Worm (Caenorhabditis elegans): ENCODE results near the gene msp-65.

The msp-65 gene

ce11 chrIV:5333484-5333883 is 17.2 kb downstream of the msp-65 start:
- TF ChIP-seq ceh-24 (tag; optimal IDR thresholded peaks at IDR 0.05): no peak
- TF ChIP-seq nhr-232 (tag; optimal IDR thresholded peaks at IDR 0.05): no peak
- peak; percentile 4 for TF ChIP-seq elt-2 (tag; optimal IDR thresholded peaks at IDR 0.05)

DNA sequence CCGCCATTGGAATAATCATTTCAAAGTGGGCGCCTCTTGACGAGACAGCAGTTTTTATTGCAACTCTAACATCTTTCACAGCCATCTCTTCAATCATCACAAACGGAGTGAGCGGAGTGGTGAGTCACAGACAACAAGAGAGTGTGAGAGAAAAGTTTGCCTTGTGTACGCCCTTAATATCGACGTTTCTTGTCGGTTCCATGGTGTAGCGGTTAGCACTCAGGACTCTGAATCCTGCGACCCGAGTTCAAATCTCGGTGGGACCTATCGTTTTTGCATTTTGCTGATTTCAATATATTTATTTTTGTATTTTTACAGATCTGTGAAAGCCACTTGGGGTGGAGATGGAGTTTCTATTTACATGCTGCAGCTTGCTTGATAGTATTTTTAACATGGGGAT is 18.2 kb downstream of the msp-65 start:
- TF ChIP-seq elt-2 (tag; optimal IDR thresholded peaks at IDR 0.05) (peak; percentile 72), K02D7.2 (tag; optimal IDR thresholded peaks at IDR 0.05) (peak; percentile 17), K09A11.1 (tag; optimal IDR thresholded peaks at IDR 0.05; ENCODE audit: insufficient read depth) (peak; percentile 50), ztf-16 (tag; optimal IDR thresholded peaks at IDR 0.05) (peak; percentile 49), C08G9.2 (tag; optimal IDR thresholded peaks at IDR 0.05) (peak; percentile 43), fax-1 (tag; optimal IDR thresholded peaks at IDR 0.05) (peak; percentile 60), ceh-14 (tag; optimal IDR thresholded peaks at IDR 0.05) (peak; percentile 57), hlh-15 (tag; optimal IDR thresholded peaks at IDR 0.05) (no peak), nfya-1 (tag; optimal IDR thresholded peaks at IDR 0.05) (peak; percentile 20), hlh-13 (GFP tag; optimal IDR thresholded peaks at IDR 0.05) (peak; percentile 68), ceh-18 (tag; optimal IDR thresholded peaks at IDR 0.05) (peak; percentile 42), hlh-6 (tag; optimal IDR thresholded peaks at IDR 0.05) (no peak), sdc-2 (tag; optimal IDR thresholded peaks at IDR 0.05) (peak; percentile 16), eyg-1 (tag; optimal IDR thresholded peaks at IDR 0.05) (no peak), sox-4 (tag; optimal IDR thresholded peaks at IDR 0.05) (peak; percentile 73), zip-5 (tag; optimal IDR thresholded peaks at IDR 0.05) (peak; percentile 0), ceh-34 (tag; optimal IDR thresholded peaks at IDR 0.05) (peak; percentile 48), unc-42 (tag; optimal IDR thresholded peaks at IDR 0.05) (no peak), pag-3 (tag; optimal IDR thresholded peaks at IDR 0.05; ENCODE audit: borderline replicate concordance) (no peak), ceh-9 (tag; optimal IDR thresholded peaks at IDR 0.05) (no peak), ceh-19 (GFP tag; optimal IDR thresholded peaks at IDR 0.05) (peak; percentile 63), pat-9 (tag; optimal IDR thresholded peaks at IDR 0.05) (no peak), pha-4 (tag; optimal IDR thresholded peaks at IDR 0.05) (no peak), ref-2 (tag; optimal IDR thresholded peaks at IDR 0.05) (no peak), pqm-1 (tag; optimal IDR thresholded peaks at IDR 0.05) (peak; percentile 3), hlh-30 (tag; optimal IDR thresholded peaks at IDR 0.05; ENCODE audit: insufficient read depth) (no peak), ceh-31 (tag; optimal IDR thresholded peaks at IDR 0.05) (peak; percentile 35), ceh-2 (tag; optimal IDR thresholded peaks at IDR 0.05) (peak; percentile 27), lin-11 (tag; optimal IDR thresholded peaks at IDR 0.05) (peak; percentile 61), ceh-48 (tag; optimal IDR thresholded peaks at IDR 0.05) (no peak), C38D4.7 (GFP tag; optimal IDR thresholded peaks at IDR 0.05) (no peak), lim-6 (tag; optimal IDR thresholded peaks at IDR 0.05) (no peak), tbx-2 (tag; optimal IDR thresholded peaks at IDR 0.05) (peak; percentile 45), ahr-1 (tag; optimal IDR thresholded peaks at IDR 0.05) (no peak), F13H6.1 (tag; optimal IDR thresholded peaks at IDR 0.05) (peak; percentile 35), mec-3 (tag; optimal IDR thresholded peaks at IDR 0.05; ENCODE audit: borderline replicate concordance) (no peak), syd-9 (tag; optimal IDR thresholded peaks at IDR 0.05) (peak; percentile 8), npax-4 (tag; optimal IDR thresholded peaks at IDR 0.05) (no peak), nhr-232 (tag; optimal IDR thresholded peaks at IDR 0.05) (peak; percentile 22), dve-1 (tag; optimal IDR thresholded peaks at IDR 0.05) (peak; percentile 30), pax-1 (tag; optimal IDR thresholded peaks at IDR 0.05) (no peak), odd-2 (tag; optimal IDR thresholded peaks at IDR 0.05) (no peak), ets-4 (tag; optimal IDR thresholded peaks at IDR 0.05) (no peak), pha-2 (tag; optimal IDR thresholded peaks at IDR 0.05) (peak; percentile 38), rnt-1 (tag; optimal IDR thresholded peaks at IDR 0.05) (peak; percentile 15), ceh-30 (tag; optimal IDR thresholded peaks at IDR 0.05) (no peak), nhr-11 (tag; optimal IDR thresholded peaks at IDR 0.05) (no peak), ttx-3 (tag; optimal IDR thresholded peaks at IDR 0.05) (peak; percentile 67), ceh-22 (tag; optimal IDR thresholded peaks at IDR 0.05) (no peak), gmeb-2 (tag; optimal IDR thresholded peaks at IDR 0.05) (peak; percentile 78)
